Worm (Caenorhabditis elegans) whole organism, midembryonic: ENCODE measurements around the gene dct-15.

Source experiments
- T22C8.4 ChIP-seq: fragments of 200-800 bp; sonication (Bioruptor generic); IDR thresholded peaks from 2 replicates; pipeline ENCODE4 v1.3.6; 2022; ENCODE audit warnings: missing genetic modification characterization, missing compliant biosample characterization
- cog-1 ChIP-seq: sonication (generic microtip); optimal IDR thresholded peaks from 2 replicates; lab custom pipeline; 2016; ENCODE audit warnings: missing genetic modification characterization, missing compliant biosample characterization
- flt-1 ChIP-seq: fragments of 200-800 bp; sonication (Bioruptor generic); IDR thresholded peaks from 2 replicates; pipeline ENCODE4 v1.3.6; 2022; ENCODE audit warnings: missing genetic modification characterization, missing compliant biosample characterization
- klf-2 ChIP-seq: fragments of 200-800 bp; sonication (Bioruptor generic); conservative IDR thresholded peaks from 2 replicates; pipeline ENCODE4 v1.3.6; 2022; ENCODE audit warnings: missing genetic modification reagents, missing genetic modification characterization, missing compliant biosample characterization
- med-1 ChIP-seq: sonication (generic microtip); optimal IDR thresholded peaks from 2 replicates; lab custom pipeline; 2017; ENCODE audit warnings: missing genetic modification characterization, mild to moderate bottlenecking, missing compliant biosample characterization, antibody characterized with exemption, missing genetic modification reagents; ENCODE audit not compliant: insufficient read depth
- ref-1 ChIP-seq: fragments of 200-800 bp; sonication (Bioruptor generic); conservative IDR thresholded peaks from 2 replicates; pipeline ENCODE4 v1.3.6; 2022; ENCODE audit warnings: missing genetic modification reagents, missing genetic modification characterization, missing compliant biosample characterization
- tab-1 ChIP-seq: fragments of 200-800 bp; sonication (Bioruptor generic); IDR thresholded peaks from 2 replicates; pipeline ENCODE4 v1.3.6; 2022; ENCODE audit warnings: missing genetic modification characterization, missing compliant biosample characterization
- ztf-23 ChIP-seq: fragments of 200-800 bp; sonication (Bioruptor generic); IDR thresholded peaks from 2 replicates; pipeline ENCODE4 v1.3.6; 2022; ENCODE audit warnings: missing genetic modification reagents, missing genetic modification characterization, missing compliant biosample characterization
- ztf-29 ChIP-seq: fragments of 200-800 bp; sonication (Bioruptor generic); IDR thresholded peaks from 2 replicates; pipeline ENCODE4 v1.3.6; 2022; ENCODE audit warnings: missing genetic modification reagents, missing genetic modification characterization, missing compliant biosample characterization

ce11 chrIV:9798307-9798706, 12.2 kb downstream of the dct-15 start:
- TF ChIP-seq flt-1 (GFP tag; lab: Robert Waterston, UW), result no peak
- TF ChIP-seq cog-1 (tag; lab: Kevin White, UChicago), result no peak
- no peak for TF ChIP-seq tab-1
- no peak for TF ChIP-seq klf-2
- no peak for TF ChIP-seq ztf-23 (GFP tag; lab: Robert Waterston, UW)
- no peak for TF ChIP-seq ztf-29 (GFP tag; lab: Robert Waterston, UW)
- TF ChIP-seq ref-1 (GFP tag; lab: Robert Waterston, UW), result no peak
- no peak for TF ChIP-seq med-1 (GFP tag; lab: Kevin White, UChicago)
- no peak for TF ChIP-seq T22C8.4 (GFP tag; lab: Robert Waterston, UW)
